Worm (Caenorhabditis elegans) whole organism, L3 larva: ENCODE results near the gene rog-1.

Experiments
- R02D3.7 ChIP-seq: fragments of 150-350 bp; optimal IDR thresholded peaks from 2 replicates; lab custom pipeline; 2014; ENCODE audit warnings: missing biosample characterization, missing genetic modification characterization
- aly-2 ChIP-seq: fragments of 150-350 bp; optimal IDR thresholded peaks from 2 replicates; lab custom pipeline; 2014; ENCODE audit warnings: missing biosample characterization, missing genetic modification characterization
- ama-1 ChIP-seq: fragments of 150-350 bp; optimal IDR thresholded peaks from 2 replicates; lab custom pipeline; 2018
- ceh-16 ChIP-seq: sonication (generic microtip); optimal IDR thresholded peaks from 2 replicates; lab custom pipeline; 2017; ENCODE audit warnings: missing biosample characterization, missing genetic modification characterization
- ceh-28 ChIP-seq: fragments of 150-350 bp; optimal IDR thresholded peaks from 2 replicates; lab custom pipeline; 2014; ENCODE audit warnings: missing biosample characterization, missing genetic modification reagents, missing genetic modification characterization
- egl-5 ChIP-seq: fragments of 150-350 bp; optimal IDR thresholded peaks from 2 replicates; lab custom pipeline; 2017; ENCODE audit warnings: missing biosample characterization, missing genetic modification reagents, missing genetic modification characterization, inconsistent platforms
- elt-1 ChIP-seq: fragments of 150-350 bp; optimal IDR thresholded peaks from 2 replicates; lab custom pipeline; 2014; ENCODE audit warnings: missing biosample characterization, missing genetic modification characterization
- elt-2 ChIP-seq: sonication (generic microtip); optimal IDR thresholded peaks from 2 replicates; lab custom pipeline; 2016; ENCODE audit warnings: missing genetic modification reagents, mild to moderate bottlenecking, missing genetic modification characterization, missing compliant biosample characterization
- elt-3 ChIP-seq, 3 experiments: fragments of 150-350 bp in 1 of 3; sonication (generic microtip) in 2 of 3; optimal IDR thresholded peaks; 2 replicates in 2 of 3; 4 replicates in 1 of 3; lab custom pipeline; 2014 to 2017; ENCODE audit warnings: missing biosample characterization in 3 of 3, missing genetic modification characterization in 3 of 3
- eor-1 ChIP-seq, 2 experiments: fragments of 150-350 bp; optimal IDR thresholded peaks; 2 replicates each; lab custom pipeline; 2014 to 2018; ENCODE audit warnings: missing biosample characterization in 2 of 2, missing genetic modification characterization in 2 of 2
- fkh-10 ChIP-seq: sonication (generic microtip); optimal IDR thresholded peaks from 2 replicates; lab custom pipeline; 2017; ENCODE audit warnings: missing biosample characterization, missing genetic modification reagents, missing genetic modification characterization
- fkh-2 ChIP-seq: fragments of 150-350 bp; optimal IDR thresholded peaks from 2 replicates; lab custom pipeline; 2014; ENCODE audit warnings: missing biosample characterization, missing genetic modification reagents, missing genetic modification characterization
- fos-1 ChIP-seq: fragments of 150-350 bp; optimal IDR thresholded peaks from 2 replicates; lab custom pipeline; 2014; ENCODE audit warnings: missing biosample characterization, missing genetic modification characterization
- jun-1 ChIP-seq: fragments of 150-350 bp; optimal IDR thresholded peaks from 2 replicates; lab custom pipeline; 2014; ENCODE audit warnings: missing biosample characterization, missing genetic modification reagents, missing genetic modification characterization
- lin-15B ChIP-seq: fragments of 150-350 bp; optimal IDR thresholded peaks from 2 replicates; lab custom pipeline; 2014; ENCODE audit warnings: missing biosample characterization, missing genetic modification characterization
- lin-39 ChIP-seq: fragments of 150-350 bp; optimal IDR thresholded peaks from 2 replicates; lab custom pipeline; 2018; ENCODE audit warnings: missing biosample characterization, missing genetic modification reagents, missing genetic modification characterization
- lsy-12 ChIP-seq: sonication (generic microtip); optimal IDR thresholded peaks from 2 replicates; lab custom pipeline; 2016; ENCODE audit warnings: mild to moderate bottlenecking, missing genetic modification characterization, missing compliant biosample characterization
- mdl-1 ChIP-seq: fragments of 150-350 bp; optimal IDR thresholded peaks from 2 replicates; lab custom pipeline; 2014; ENCODE audit warnings: missing biosample characterization, missing genetic modification characterization
- nfya-1 ChIP-seq: sonication (generic microtip); optimal IDR thresholded peaks from 2 replicates; lab custom pipeline; 2017; ENCODE audit warnings: missing genetic modification characterization, mild to moderate bottlenecking, missing compliant biosample characterization, antibody characterized with exemption, moderate library complexity; ENCODE audit not compliant: insufficient read depth
- nhr-12 ChIP-seq: fragments of 150-350 bp; optimal IDR thresholded peaks from 2 replicates; lab custom pipeline; 2014; ENCODE audit warnings: missing biosample characterization, missing genetic modification characterization
- nhr-237 ChIP-seq: fragments of 150-350 bp; optimal IDR thresholded peaks from 2 replicates; lab custom pipeline; 2014; ENCODE audit warnings: missing biosample characterization, missing genetic modification characterization
- nhr-28 ChIP-seq: fragments of 150-350 bp; optimal IDR thresholded peaks from 2 replicates; lab custom pipeline; 2014; ENCODE audit warnings: missing biosample characterization, missing genetic modification characterization
- nhr-76 ChIP-seq: fragments of 150-350 bp; sonication (generic microtip); optimal IDR thresholded peaks from 5 replicates; lab custom pipeline; 2014; ENCODE audit warnings: missing biosample characterization, missing genetic modification characterization
- nhr-77 ChIP-seq: fragments of 150-350 bp; optimal IDR thresholded peaks from 2 replicates; lab custom pipeline; 2014; ENCODE audit warnings: missing biosample characterization, missing genetic modification characterization
- pha-4 ChIP-seq: fragments of 150-350 bp; optimal IDR thresholded peaks from 2 replicates; lab custom pipeline; 2014; ENCODE audit warnings: missing biosample characterization, missing genetic modification reagents, missing genetic modification characterization
- pqm-1 ChIP-seq: fragments of 150-350 bp; optimal IDR thresholded peaks from 2 replicates; lab custom pipeline; 2017; ENCODE audit warnings: missing biosample characterization, missing genetic modification characterization, inconsistent platforms
- sea-2 ChIP-seq: fragments of 150-350 bp; sonication (generic microtip); optimal IDR thresholded peaks from 4 replicates; lab custom pipeline; 2014; ENCODE audit warnings: missing biosample characterization, missing genetic modification reagents, missing genetic modification characterization
- skn-1 ChIP-seq: fragments of 150-350 bp; optimal IDR thresholded peaks from 2 replicates; lab custom pipeline; 2014; ENCODE audit warnings: missing biosample characterization, missing genetic modification characterization
- snpc-4 ChIP-seq: fragments of 150-350 bp; optimal IDR thresholded peaks from 2 replicates; lab custom pipeline; 2014; ENCODE audit warnings: missing biosample characterization, missing genetic modification characterization
- unc-39 ChIP-seq: sonication (generic microtip); optimal IDR thresholded peaks from 4 replicates; lab custom pipeline; 2017; ENCODE audit warnings: missing biosample characterization, missing genetic modification characterization
- unc-62 ChIP-seq: fragments of 150-350 bp; sonication (generic microtip); optimal IDR thresholded peaks from 4 replicates; lab custom pipeline; 2014; ENCODE audit warnings: missing biosample characterization, missing genetic modification reagents, missing genetic modification characterization
- ztf-11 ChIP-seq: fragments of 150-350 bp; optimal IDR thresholded peaks from 2 replicates; lab custom pipeline; 2014; ENCODE audit warnings: missing biosample characterization, missing genetic modification characterization

rog-1 gene

DNA sequence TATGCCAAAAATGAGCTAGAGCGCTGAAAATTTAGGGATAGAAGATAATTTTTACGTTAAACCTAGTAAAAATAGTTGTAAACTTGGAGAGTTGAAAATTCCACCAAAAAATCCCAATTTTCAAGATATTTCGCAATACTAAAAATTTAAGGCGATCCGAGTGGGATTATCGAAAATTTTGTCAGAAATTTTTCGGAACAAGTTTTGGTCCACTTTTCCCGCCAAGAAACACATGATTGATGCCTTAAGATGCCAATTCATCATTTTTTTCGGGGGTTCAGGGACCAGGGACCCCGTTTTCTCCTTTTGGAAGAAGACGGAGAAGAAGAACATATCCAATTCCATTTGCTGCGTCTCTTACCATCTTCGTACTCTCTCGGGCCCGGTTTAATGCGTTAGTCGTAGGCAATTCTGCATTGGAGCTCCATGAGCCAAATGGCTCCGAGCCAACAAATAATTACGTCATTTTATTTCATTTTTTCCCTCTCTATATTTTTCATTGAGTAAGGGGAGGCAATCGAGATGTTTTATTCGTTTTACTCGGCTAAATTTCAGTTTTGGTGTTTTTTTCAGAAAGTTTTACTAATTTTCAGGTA is 30.2 kb downstream of the rog-1 start:
- TF ChIP-seq fkh-10 (GFP tag; lab: Kevin White, UChicago) = no peak
- TF ChIP-seq nhr-76 (tag; lab: Kevin White, UChicago) = no peak
- TF ChIP-seq fkh-2 = no peak
- peak; percentile 29 for TF ChIP-seq unc-62 (GFP tag; lab: Kevin White, UChicago)
- TF ChIP-seq nhr-77 (tag; lab: Kevin White, UChicago) = no peak
- TF ChIP-seq lin-39 = peak; percentile 90
- TF ChIP-seq elt-1 (tag; lab: Kevin White, UChicago) = no peak
- no peak for TF ChIP-seq lsy-12
- no peak for TF ChIP-seq ceh-28 (tag; lab: Kevin White, UChicago)
- no peak for TF ChIP-seq nhr-12 (tag; lab: Kevin White, UChicago)
- no peak for TF ChIP-seq elt-2
- peak; percentile 12 for TF ChIP-seq nfya-1 (tag; lab: Kevin White, UChicago)
- no peak for TF ChIP-seq eor-1 (tag; optimal IDR thresholded peaks at IDR 0.05; lab: Kevin White, UChicago)
- no peak for TF ChIP-seq egl-5 (tag; lab: Kevin White, UChicago)
- TF ChIP-seq, all 47 proteins: peak for 3

DNA sequence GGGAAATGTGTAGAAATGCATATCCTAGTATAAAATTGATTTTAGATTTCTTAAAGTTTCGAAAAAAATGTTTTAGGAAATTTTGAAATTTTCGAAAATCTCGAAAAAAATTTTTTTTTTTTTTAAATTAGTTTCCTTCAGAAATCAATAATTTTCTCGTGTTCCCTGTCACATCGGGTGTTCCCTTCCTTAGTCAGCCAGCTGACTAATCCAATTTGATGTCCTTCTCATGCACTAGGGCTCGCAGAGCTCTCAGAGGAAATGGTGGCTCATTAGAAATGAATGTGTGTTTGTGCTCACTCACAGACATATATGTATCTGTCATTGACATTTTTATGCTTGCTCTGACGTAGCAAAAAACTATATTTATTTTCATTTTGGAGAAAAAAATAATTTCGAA is 31.0 kb downstream of the rog-1 start:
- TF ChIP-seq egl-5 (tag; lab: Kevin White, UChicago) (peak; percentile 1), fos-1 (no peak)

ce11 chrII:1341416-1341815 is 33.4 kb downstream of the rog-1 start:
- no peak for TF ChIP-seq mdl-1
- TF ChIP-seq nfya-1 (tag; lab: Kevin White, UChicago) = peak; percentile 49
- TF ChIP-seq fkh-10 (GFP tag; lab: Kevin White, UChicago) = peak; percentile 9
- TF ChIP-seq pqm-1 (tag; lab: Kevin White, UChicago) = no peak

- no peak for TF ChIP-seq lin-15B (tag; lab: Kevin White, UChicago)
- TF ChIP-seq nhr-12 (tag; lab: Kevin White, UChicago) = no peak
- no peak for TF ChIP-seq elt-1 (tag; lab: Kevin White, UChicago)
- no peak for TF ChIP-seq unc-39 (tag; lab: Kevin White, UChicago)
- TF ChIP-seq lsy-12 = no peak
- no peak for TF ChIP-seq nhr-237 (tag; lab: Kevin White, UChicago)
- no peak for TF ChIP-seq aly-2 (tag; lab: Kevin White, UChicago)
- no peak for TF ChIP-seq nfya-1 (tag; lab: Kevin White, UChicago)
- no peak for TF ChIP-seq fkh-10 (GFP tag; lab: Kevin White, UChicago)
- TF ChIP-seq egl-5 (tag; lab: Kevin White, UChicago) = no peak
- TF ChIP-seq skn-1 (tag; lab: Kevin White, UChicago) = no peak
- no peak for TF ChIP-seq elt-2
- TF ChIP-seq R02D3.7 (tag; lab: Kevin White, UChicago) = no peak
- no peak for TF ChIP-seq eor-1 (tag; optimal IDR thresholded peaks at IDR 0.05; lab: Kevin White, UChicago)
- TF ChIP-seq ceh-16 (tag; lab: Kevin White, UChicago) = no peak
- no peak for TF ChIP-seq elt-3 (tag; optimal IDR thresholded peaks at IDR 0.05; lab: Kevin White, UChicago)
- TF ChIP-seq ama-1 (lab: Kevin White, UChicago) = no peak
- no peak for TF ChIP-seq unc-62 (GFP tag; lab: Kevin White, UChicago)
- TF ChIP-seq pha-4 (tag; lab: Kevin White, UChicago) = no peak
Observed at ce11 chrII:1340049-1340448, 34.7 kb downstream of the rog-1 start.

DNA sequence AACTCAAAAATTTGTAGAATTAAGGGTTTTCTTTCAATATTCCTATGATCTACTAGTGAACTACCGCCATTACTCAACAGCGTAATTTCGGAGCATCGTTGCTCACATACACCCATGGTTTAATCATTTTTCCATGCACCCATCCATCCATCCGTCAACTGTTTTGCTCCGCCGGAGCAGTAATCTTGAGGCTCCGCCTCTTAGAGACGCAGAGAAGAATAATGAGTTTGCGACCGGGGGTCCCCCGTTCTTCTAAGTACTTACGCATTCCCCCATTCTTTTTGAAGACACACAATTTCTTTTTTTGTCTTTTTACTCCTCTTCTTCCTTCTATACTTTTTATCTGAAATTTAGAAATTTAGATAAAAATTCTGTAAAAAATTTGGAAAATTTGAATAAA is 36.6 kb downstream of the rog-1 start:
- TF ChIP-seq lin-15B (tag; lab: Kevin White, UChicago) (no peak), egl-5 (tag; lab: Kevin White, UChicago) (peak; percentile 46), ztf-11 (tag; lab: Kevin White, UChicago) (no peak), nhr-28 (tag; lab: Kevin White, UChicago) (no peak), nfya-1 (tag; lab: Kevin White, UChicago) (peak; percentile 33), fkh-2 (no peak), lin-39 (peak; percentile 92), snpc-4 (no peak), fkh-10 (GFP tag; lab: Kevin White, UChicago) (no peak)

DNA sequence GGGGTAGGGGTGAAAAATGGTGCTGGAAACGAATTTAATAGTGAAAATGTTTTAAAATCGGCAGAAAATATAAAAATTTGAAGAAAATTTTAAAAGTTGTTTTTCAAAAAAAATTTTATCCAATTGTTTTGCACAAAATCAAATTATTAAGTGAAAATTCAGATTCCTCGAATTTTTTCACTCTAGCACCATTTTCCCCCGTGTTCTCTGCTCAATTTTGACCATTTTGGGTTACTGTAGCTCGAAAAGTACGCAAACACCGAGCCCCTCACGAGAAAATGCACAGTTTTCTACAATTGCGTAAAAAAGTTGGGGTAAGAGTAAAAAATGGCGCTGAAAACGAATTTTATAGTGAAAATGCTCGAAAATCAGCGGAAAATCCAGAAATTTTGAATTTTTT is 44.9 kb downstream of the rog-1 start:
- TF ChIP-seq sea-2 (GFP tag; lab: Kevin White, UChicago) (no peak), jun-1 (tag; lab: Kevin White, UChicago) (no peak), ceh-28 (tag; lab: Kevin White, UChicago) (no peak), nhr-76 (tag; lab: Kevin White, UChicago) (no peak), ama-1 (lab: Kevin White, UChicago) (no peak)
